Worm (Caenorhabditis elegans) whole organism, L4/young adult: ENCODE results near the gene arrd-6.
"Not testable (repeated sequence)": the region's sequence is repeated elsewhere in the genome, so short reads cannot be mapped to it uniquely, and the experiment has no call there.

Source experiments
- W03F9.2 ChIP-seq: fragments of 150-350 bp; optimal IDR thresholded peaks from 2 replicates; lab custom pipeline; 2014; ENCODE audit warnings: missing biosample characterization, missing genetic modification characterization
- dao-5 ChIP-seq: sonication (generic microtip); optimal IDR thresholded peaks from 2 replicates; lab custom pipeline; 2016; ENCODE audit warnings: missing genotype, missing genetic modification characterization, moderate library complexity, missing compliant biosample characterization
- him-1 ChIP-seq: sonication (generic microtip); optimal IDR thresholded peaks from 2 replicates; lab custom pipeline; 2016; ENCODE audit warnings: missing genotype, missing genetic modification reagents, missing genetic modification characterization, missing compliant biosample characterization

arrd-6 gene

DNA sequence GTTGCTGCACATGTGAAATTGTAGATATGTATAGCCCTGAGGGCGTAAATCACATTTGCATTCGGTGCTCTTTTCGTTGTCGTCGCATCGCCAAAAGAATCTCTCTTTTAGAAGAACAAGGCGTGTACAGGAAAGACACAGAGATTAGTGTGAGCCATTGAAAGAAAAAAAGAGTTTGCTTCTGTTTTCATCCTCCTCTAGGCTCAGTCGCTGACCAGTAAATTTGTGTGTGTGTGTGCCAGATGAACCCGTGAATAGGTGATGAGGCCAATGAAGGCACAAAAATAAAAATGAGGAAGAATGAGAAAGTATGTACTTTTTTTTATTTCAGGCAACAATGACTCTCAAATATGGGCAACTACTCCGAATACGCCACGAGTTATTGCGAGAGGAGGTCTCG is 30.1 kb upstream of the arrd-6 start, which contains the start of gene mat-2:
Gene mat-2, plus strand, starts transcription at position 301 of the 400 bp plus-strand sequence.
- no peak for TF ChIP-seq W03F9.2 (tag; lab: Kevin White, UChicago)
- TF ChIP-seq him-1 (tag; lab: Kevin White, UChicago), result no peak
- TF ChIP-seq dao-5 (tag; lab: Kevin White, UChicago), result no peak

DNA sequence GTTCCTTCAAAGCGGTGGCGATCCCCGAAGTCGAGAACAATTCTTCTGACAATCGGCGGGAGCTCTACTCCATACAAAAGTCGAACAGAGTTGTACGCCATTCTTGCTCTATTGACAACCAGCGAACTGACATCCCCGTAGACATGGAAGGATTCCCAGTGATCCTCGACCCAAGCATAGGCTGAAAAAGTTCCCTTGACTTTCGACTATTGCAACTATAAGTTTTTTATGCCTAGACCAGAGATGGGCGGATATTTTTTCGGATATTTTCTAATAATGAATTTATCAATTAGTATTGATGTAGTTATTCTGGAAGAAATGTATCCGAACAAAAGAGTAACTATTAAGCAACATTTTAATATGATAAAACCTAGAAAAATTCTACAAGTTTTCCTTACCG is 20.7 kb upstream of the arrd-6 start, which contains the start of gene W10C6.2:
Gene W10C6.2, minus strand, starts transcription at position 101 of the 400 bp plus-strand sequence.
- TF ChIP-seq dao-5, W03F9.2, him-1 (tag; lab: Kevin White, UChicago): not testable (repeated sequence)

ce11 chrII:11125059-11125594 is 17.4 kb upstream of the arrd-6 start:
- TF ChIP-seq him-1 (tag; lab: Kevin White, UChicago) (no peak), W03F9.2 (tag; lab: Kevin White, UChicago) (no peak), dao-5 (tag; lab: Kevin White, UChicago) (no peak)

ce11 chrII:11126312-11127000 is 16.1 kb upstream of the arrd-6 start, which contains the start of the genes rps-9 and lsm-1:
Gene rps-9 (minus strand): TSS chrII:11126362.
Gene lsm-1 (plus strand): TSS chrII:11126950.
- TF ChIP-seq him-1 (tag; lab: Kevin White, UChicago), result no peak
- peak; percentile 63 for TF ChIP-seq W03F9.2 (tag; lab: Kevin White, UChicago)

ce11 chrII:11127364-11127763 is 15.2 kb upstream of the arrd-6 start, which contains the start of gene F40F8.1:
Gene F40F8.1 (plus strand): TSS chrII:11127664.
- TF ChIP-seq him-1 (tag; lab: Kevin White, UChicago) (no peak), W03F9.2 (tag; lab: Kevin White, UChicago) (no peak), dao-5 (tag; lab: Kevin White, UChicago) (no peak)

DNA sequence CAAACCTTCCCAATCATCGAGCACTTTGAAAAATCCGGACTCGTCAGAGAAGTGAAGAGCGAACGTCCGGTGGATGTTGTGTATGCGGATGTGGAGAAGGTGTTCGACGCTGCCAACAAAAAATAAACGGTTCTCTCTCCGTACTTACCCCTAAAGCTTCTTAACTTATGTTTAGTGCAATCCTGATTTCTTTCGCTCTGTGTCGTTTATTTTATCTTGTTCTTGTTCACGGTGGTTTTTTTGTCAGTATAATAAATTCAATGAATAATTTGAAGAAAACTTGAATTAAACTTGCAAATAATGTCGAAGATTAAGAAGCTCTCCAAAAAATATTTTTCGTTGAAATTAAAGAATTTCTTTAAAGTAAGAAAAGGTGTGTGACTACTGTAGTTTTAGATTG is 13.6 kb upstream of the arrd-6 start, which contains the start of gene F40F8.3:
Gene F40F8.3, plus strand, starts transcription at position 301 of the 400 bp plus-strand sequence.
- no peak for TF ChIP-seq dao-5 (tag; lab: Kevin White, UChicago)
- no peak for TF ChIP-seq him-1 (tag; lab: Kevin White, UChicago)
- TF ChIP-seq W03F9.2 (tag; lab: Kevin White, UChicago), result no peak

DNA sequence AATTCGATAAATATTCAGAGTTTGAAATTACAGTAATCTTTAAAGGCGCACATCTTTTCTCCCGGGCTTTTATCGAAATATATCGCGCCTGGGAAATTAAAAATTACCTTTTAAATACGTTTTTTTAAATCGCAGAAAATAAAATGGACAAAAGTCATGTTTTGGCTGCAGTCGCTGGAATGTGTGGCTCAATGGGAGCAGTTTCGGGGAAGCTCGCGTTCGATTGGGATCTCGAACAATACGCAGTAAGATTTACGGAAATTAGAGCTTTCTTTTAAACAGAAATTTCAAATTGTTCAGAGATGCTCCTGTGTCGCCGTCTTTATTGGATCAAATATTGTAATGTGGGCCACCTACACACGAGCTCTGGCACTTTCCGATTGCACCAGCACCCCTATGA is 13.0 kb upstream of the arrd-6 start, which contains the start of gene F40F8.12:
Gene F40F8.12, plus strand, starts transcription at position 301 of the 400 bp plus-strand sequence.
- TF ChIP-seq him-1 (tag; lab: Kevin White, UChicago) (no peak), dao-5 (tag; lab: Kevin White, UChicago) (no peak), W03F9.2 (tag; lab: Kevin White, UChicago) (no peak)

DNA sequence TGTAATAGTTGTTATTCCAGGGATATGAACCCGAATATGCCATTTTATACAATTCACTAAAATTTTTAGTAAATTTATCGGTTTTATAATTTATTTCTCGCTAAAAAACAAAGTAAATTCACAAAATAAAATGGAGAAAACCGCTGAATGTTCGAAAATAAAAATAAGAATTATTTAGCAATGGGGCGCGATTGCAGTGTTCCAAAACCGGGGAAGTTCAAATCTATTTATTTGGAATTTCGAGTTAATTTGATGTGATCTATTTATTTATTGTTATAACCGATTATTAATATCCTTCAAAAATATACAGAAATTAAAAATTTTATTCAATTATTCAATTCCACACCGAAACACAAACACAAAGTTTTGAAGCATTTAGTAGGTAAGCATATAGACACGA is 10.0 kb upstream of the arrd-6 start, which contains the start of gene F40F8.11:
Gene F40F8.11, minus strand, starts transcription at position 49 of the 400 bp plus-strand sequence.
- TF ChIP-seq W03F9.2 (tag; lab: Kevin White, UChicago) (peak; percentile 4), him-1 (tag; lab: Kevin White, UChicago) (no peak)

ce11 chrII:11134828-11135227 is 7.7 kb upstream of the arrd-6 start, which contains the start of gene F40F8.5:
Gene F40F8.5 (minus strand): TSS chrII:11134928.
- no peak for TF ChIP-seq W03F9.2 (tag; lab: Kevin White, UChicago)
- TF ChIP-seq him-1 (tag; lab: Kevin White, UChicago), result no peak
- TF ChIP-seq dao-5 (tag; lab: Kevin White, UChicago), result no peak

DNA sequence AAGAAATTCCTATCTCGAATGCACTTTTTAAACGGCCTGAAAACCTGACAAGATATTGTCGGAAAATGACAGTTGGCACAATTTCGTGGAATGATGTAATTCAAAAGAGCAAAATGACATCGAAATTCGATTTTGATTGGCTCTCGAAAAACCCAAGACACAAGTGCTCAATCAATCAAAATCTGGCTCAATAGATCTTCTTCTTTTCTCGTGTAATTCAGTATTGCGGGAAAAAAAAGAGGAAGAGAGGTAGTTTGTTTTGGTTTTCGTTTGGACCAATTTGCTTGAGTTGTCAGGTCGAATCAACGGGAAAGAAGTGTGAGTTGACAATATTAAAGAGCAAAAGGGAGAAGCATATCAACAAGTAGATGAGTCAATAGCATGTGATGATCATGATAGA is 6.8 kb upstream of the arrd-6 start:
- TF ChIP-seq W03F9.2 (tag; lab: Kevin White, UChicago) (no peak), dao-5 (tag; lab: Kevin White, UChicago) (no peak), him-1 (tag; lab: Kevin White, UChicago) (no peak)

DNA sequence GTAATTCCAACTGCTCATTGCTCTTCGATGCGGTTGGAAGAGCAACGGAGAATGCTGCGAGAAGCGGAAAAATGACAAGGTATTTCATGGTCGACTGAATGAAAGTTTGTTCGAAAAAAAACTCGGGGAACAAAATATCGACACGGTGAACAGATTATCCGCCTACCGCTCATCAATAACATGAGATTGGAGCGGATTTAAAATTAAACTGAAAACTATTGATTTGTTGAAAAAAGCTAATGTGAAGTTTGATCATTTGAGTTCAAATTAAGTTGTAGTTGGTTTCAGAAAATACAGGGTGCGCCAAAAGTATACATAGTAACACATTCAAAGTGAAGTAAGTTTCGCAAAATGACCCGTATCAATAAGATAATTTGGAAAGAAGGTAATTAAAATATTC is 2.4 kb upstream of the arrd-6 start, which contains the start of gene F40F8.4:
Gene F40F8.4, minus strand, starts transcription at position 101 of the 400 bp plus-strand sequence.
- no peak for TF ChIP-seq W03F9.2 (tag; lab: Kevin White, UChicago)
- no peak for TF ChIP-seq him-1 (tag; lab: Kevin White, UChicago)
- TF ChIP-seq dao-5 (tag; lab: Kevin White, UChicago), result no peak

DNA sequence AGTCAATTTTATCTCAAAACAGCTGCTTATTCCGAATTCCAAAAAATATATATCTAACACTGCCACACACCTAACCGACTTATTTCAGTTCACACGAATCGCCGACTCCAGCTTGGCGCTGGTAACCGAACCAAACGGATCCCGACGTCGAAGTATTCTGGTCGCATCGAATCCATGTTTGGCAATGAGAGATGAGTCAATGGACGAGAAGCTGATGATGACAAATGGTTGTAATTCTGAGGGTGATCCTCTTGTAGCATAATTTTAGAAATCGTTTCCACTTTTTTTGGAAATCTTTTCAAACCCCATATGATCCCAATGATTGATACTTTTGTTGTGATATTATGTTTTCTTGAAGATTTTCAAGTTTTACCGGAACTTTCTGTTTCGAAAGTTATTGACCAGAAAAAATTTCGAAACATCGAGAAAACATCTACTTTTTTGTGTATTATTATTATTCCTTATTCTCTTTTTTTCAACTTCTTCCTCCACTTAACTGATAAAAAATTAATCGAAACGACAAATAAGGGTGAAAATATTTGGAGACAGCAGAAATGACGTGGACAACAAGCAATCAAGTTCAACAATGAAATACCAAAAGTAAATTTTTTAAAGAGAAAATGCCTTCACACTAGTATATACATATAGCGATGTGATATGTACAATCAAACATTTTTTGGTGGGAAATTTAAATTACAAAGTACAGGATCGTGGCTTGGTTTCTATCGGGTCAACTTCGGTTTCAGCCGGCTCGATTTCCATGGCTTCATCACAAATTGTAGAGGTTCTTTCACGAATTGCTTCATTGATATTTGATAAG is 7.5 kb downstream of the arrd-6 start:
- TF ChIP-seq W03F9.2 (tag; lab: Kevin White, UChicago), result no peak
- no peak for TF ChIP-seq dao-5 (tag; lab: Kevin White, UChicago)
- no peak for TF ChIP-seq him-1 (tag; lab: Kevin White, UChicago)
